Worm (Caenorhabditis elegans): ENCODE data around the gene srj-13.
A peak's percentile ranks its signal among the peaks of the same experiment; 100 is the strongest.

Gene srj-13

ce11 chrV:7424336-7424735 is 21.9 kb downstream of the srj-13 start, which contains the start of gene F18E3.10:
Gene F18E3.10 (minus strand): TSS chrV:7424436.
- TF ChIP-seq nhr-48 (tag; optimal IDR thresholded peaks at IDR 0.05) (no peak), arid-1 (GFP tag; conservative IDR thresholded peaks at IDR 0.05) (no peak), daf-8 (GFP tag; IDR thresholded peaks at IDR 0.05) (no peak), daf-16 (GFP tag; optimal IDR thresholded peaks at IDR 0.05) (no peak), daf-16 (tag; optimal IDR thresholded peaks at IDR 0.05) (no peak), unc-62 (GFP tag; optimal IDR thresholded peaks at IDR 0.05 in 1 of 2) (peak in 1 of 2 experiments; percentile 74), unc-62 (tag; optimal IDR thresholded peaks at IDR 0.05) (no peak), lin-13 (GFP tag; optimal IDR thresholded peaks at IDR 0.05) (no peak), zip-11 (GFP tag; IDR thresholded peaks at IDR 0.05) (no peak)

DNA sequence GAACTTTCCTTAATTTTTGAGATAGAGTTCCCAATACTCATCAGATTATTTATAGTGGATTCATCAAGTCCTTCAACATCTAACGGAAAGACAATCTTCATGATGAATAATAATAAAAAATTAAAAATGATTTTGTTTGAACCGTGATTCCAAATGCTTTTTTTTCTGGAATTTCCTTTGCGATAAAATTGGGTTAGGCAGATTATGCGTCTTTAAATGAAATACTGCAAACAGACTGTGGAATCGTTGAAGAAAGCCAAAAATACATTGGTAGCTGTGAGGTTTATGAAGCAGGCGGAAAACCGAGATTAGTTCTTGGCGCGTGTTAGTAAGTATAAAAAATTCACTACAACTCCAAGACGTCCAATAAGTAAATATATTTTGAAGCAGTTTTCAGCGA is 24.1 kb downstream of the srj-13 start, which contains the start of gene srw-68:
Gene srw-68 (minus strand): TSS at position 101 of the 400 bp plus-strand sequence.
- TF ChIP-seq nhr-25 (tag; optimal IDR thresholded peaks at IDR 0.05; ENCODE audit: borderline replicate concordance, insufficient read depth) (no peak), vab-7 (GFP tag; IDR thresholded peaks at IDR 0.05) (no peak), lin-39 (tag; optimal IDR thresholded peaks at IDR 0.05) (no peak), set-16 (GFP tag; IDR thresholded peaks at IDR 0.05) (no peak), zag-1 (tag; optimal IDR thresholded peaks at IDR 0.05) (no peak), zip-2 (tag; optimal IDR thresholded peaks at IDR 0.05) (no peak), unc-39 (tag; optimal IDR thresholded peaks at IDR 0.05) (no peak), daf-12 (tag; optimal IDR thresholded peaks at IDR 0.05) (no peak), mdt-29 (GFP tag; IDR thresholded peaks at IDR 0.05) (no peak), nhr-6 (tag; optimal IDR thresholded peaks at IDR 0.05) (no peak), Y105C5A.15 (GFP tag; IDR thresholded peaks at IDR 0.05) (no peak), egl-43 (GFP tag; IDR thresholded peaks at IDR 0.05) (no peak), tra-1 (GFP tag; IDR thresholded peaks at IDR 0.05) (no peak)

ce11 chrV:7428880-7429279 is 26.4 kb downstream of the srj-13 start, which contains the start of gene srw-69:
Gene srw-69 (minus strand): TSS chrV:7428980.
- TF ChIP-seq egl-27 (tag; optimal IDR thresholded peaks at IDR 0.05) (no peak), ceh-28 (tag; optimal IDR thresholded peaks at IDR 0.05) (no peak)

ce11 chrV:7431016-7431415 is 28.6 kb downstream of the srj-13 start, which contains the start of gene srw-71:
Gene srw-71 (minus strand): TSS chrV:7431116.
- TF ChIP-seq aha-1 (tag): peak; percentile 11
- no peak for TF ChIP-seq daf-12 (tag; optimal IDR thresholded peaks at IDR 0.05)

DNA sequence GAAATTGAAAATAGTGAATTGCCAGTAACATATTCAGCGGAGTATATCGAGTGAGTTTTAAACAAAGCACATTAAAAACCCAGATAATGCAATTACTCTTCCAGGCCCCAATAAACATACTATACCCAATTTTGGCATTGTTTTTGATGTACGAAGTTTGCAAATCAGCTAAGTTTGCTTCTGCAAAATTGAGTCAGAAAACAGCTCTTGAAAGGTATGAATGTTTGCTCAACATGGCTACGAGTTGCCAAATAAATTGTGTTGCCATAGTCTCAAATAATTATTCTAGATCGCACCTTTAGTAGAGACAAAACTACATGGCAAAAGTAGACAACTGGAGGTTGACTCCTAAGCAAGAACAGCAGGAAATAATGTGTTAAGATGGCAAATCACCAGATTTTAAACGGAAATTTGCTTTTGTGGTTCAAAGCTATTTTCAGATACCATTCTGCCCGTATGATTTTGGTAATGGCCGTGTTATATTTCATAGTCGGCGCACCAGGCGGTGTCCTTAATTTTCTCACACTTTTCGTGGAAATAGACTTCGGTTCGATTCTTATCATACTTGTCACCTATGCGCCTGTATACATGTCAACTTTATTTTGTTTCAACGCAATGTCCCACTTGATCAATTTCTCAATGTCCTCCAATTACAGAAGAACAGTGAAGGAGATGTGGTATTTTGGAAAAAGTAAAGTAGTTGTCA is 30.1 kb downstream of the srj-13 start:
- TF ChIP-seq dmd-8 (GFP tag; IDR thresholded peaks at IDR 0.05) (no peak), hlh-30 (tag; optimal IDR thresholded peaks at IDR 0.05; ENCODE audit: insufficient read depth) (no peak), lim-7 (GFP tag; IDR thresholded peaks at IDR 0.05) (0 out of 2 replicates have a peak, but pooled peaks have one; percentile 42), ztf-11 (tag; optimal IDR thresholded peaks at IDR 0.05) (no peak), hif-1 (tag; optimal IDR thresholded peaks at IDR 0.05) (peak in 1 of 2 experiments; percentile 11), pha-4 (GFP tag; IDR thresholded peaks at IDR 0.05) (peak; percentile 39; the same call in 1 of the 2 replicates), pha-4 (tag; optimal IDR thresholded peaks at IDR 0.05) (no peak), duxl-1 (tag; optimal IDR thresholded peaks at IDR 0.05; ENCODE audit: poor library complexity) (peak; percentile 35), spr-3 (GFP tag; optimal IDR thresholded peaks at IDR 0.05) (peak; percentile 39), daf-8 (GFP tag; IDR thresholded peaks at IDR 0.05) (0 out of 2 replicates have a peak, but pooled peaks have one; percentile 50), nhr-41 (GFP tag; IDR thresholded peaks at IDR 0.05) (no peak; the same call in none of the 2 replicates), nhr-77 (tag; optimal IDR thresholded peaks at IDR 0.05) (no peak), lin-1 (GFP tag; IDR thresholded peaks at IDR 0.05) (peak; percentile 58; the same call in 1 of the 2 replicates), mdt-29 (GFP tag; IDR thresholded peaks at IDR 0.05) (0 out of 2 replicates have a peak, but pooled peaks have one; percentile 6), pqm-1 (tag; optimal IDR thresholded peaks at IDR 0.05) (no peak), lin-38 (GFP tag; IDR thresholded peaks at IDR 0.05) (peak; percentile 47), nhr-111 (GFP tag; optimal IDR thresholded peaks at IDR 0.05) (no peak), F44E2.7 (GFP tag; IDR thresholded peaks at IDR 0.05) (no peak), set-16 (GFP tag; IDR thresholded peaks at IDR 0.05) (no peak), dmd-6 (GFP tag; IDR thresholded peaks at IDR 0.05) (peak; percentile 25), nhr-102 (tag; optimal IDR thresholded peaks at IDR 0.05) (peak; percentile 68), hlh-11 (tag; optimal IDR thresholded peaks at IDR 0.05) (peak; percentile 63)

Data from whole organism, L4 larva.